Fruit fly (Drosophila melanogaster) whole organism, embryonic: ENCODE measurements around the gene Ufd4.
A peak's percentile ranks its signal among the peaks of the same experiment; 100 is the strongest.

ENCODE experiments used
- Ada2b ChIP-seq: fragments of 200-800 bp; sonication (Bioruptor generic); IDR thresholded peaks from 2 replicates; pipeline ENCODE4 v1.3.6; 2022; ENCODE audit warnings: missing biosample characterization, missing genetic modification characterization
- Bgb ChIP-seq: fragments of 200-800 bp; sonication (Bioruptor generic); IDR thresholded peaks from 2 replicates; pipeline ENCODE4 v1.3.6; 2022; ENCODE audit warnings: missing biosample characterization, missing genetic modification characterization; ENCODE audit not compliant: partially characterized antibody
- BtbVII ChIP-seq: fragments of 200-800 bp; sonication (Bioruptor generic); optimal IDR thresholded peaks from 3 replicates; lab custom pipeline; 2017; ENCODE audit warnings: missing biosample characterization, mild to moderate bottlenecking, missing genetic modification characterization
- CG11398 ChIP-seq: fragments of 200-800 bp; sonication (Bioruptor generic); optimal IDR thresholded peaks from 2 replicates; lab custom pipeline; 2016; ENCODE audit warnings: missing biosample characterization, missing genetic modification characterization
- CG12219 ChIP-seq: fragments of 200-800 bp; sonication (Bioruptor generic); optimal IDR thresholded peaks from 3 replicates; lab custom pipeline; 2018; ENCODE audit warnings: missing biosample characterization, mild to moderate bottlenecking, missing genetic modification characterization
- CG12236 ChIP-seq: fragments of 200-800 bp; sonication (Bioruptor generic); optimal IDR thresholded peaks from 2 replicates; lab custom pipeline; 2016; ENCODE audit warnings: missing biosample characterization, missing genetic modification characterization
- CG12659 ChIP-seq: fragments of 200-800 bp; sonication (Bioruptor generic); optimal IDR thresholded peaks from 3 replicates; lab custom pipeline; 2017; ENCODE audit warnings: mild to moderate bottlenecking, missing biosample characterization, missing genetic modification reagents, missing genetic modification characterization
- CG15269 ChIP-seq: fragments of 200-800 bp; sonication (Bioruptor generic); optimal IDR thresholded peaks from 2 replicates; lab custom pipeline; 2018; ENCODE audit warnings: missing biosample characterization, mild to moderate bottlenecking, missing genetic modification characterization, moderate library complexity
- CG16815 ChIP-seq: fragments of 200-800 bp; sonication (Bioruptor generic); optimal IDR thresholded peaks from 3 replicates; lab custom pipeline; 2017; ENCODE audit warnings: missing biosample characterization, mild to moderate bottlenecking, missing genetic modification characterization
- CG17186 ChIP-seq: fragments of 200-800 bp; sonication (Bioruptor generic); optimal IDR thresholded peaks from 3 replicates; lab custom pipeline; 2017; ENCODE audit warnings: missing biosample characterization, missing genetic modification reagents, missing genetic modification characterization
- CG17802 ChIP-seq: fragments of 200-800 bp; sonication (Bioruptor generic); optimal IDR thresholded peaks from 2 replicates; lab custom pipeline; 2018; ENCODE audit warnings: missing biosample characterization, mild to moderate bottlenecking, missing genetic modification characterization, moderate library complexity
- CG2712 ChIP-seq: fragments of 200-800 bp; optimal IDR thresholded peaks from 3 replicates; lab custom pipeline; 2019; ENCODE audit warnings: missing biosample characterization, mild to moderate bottlenecking, missing genetic modification characterization, moderate library complexity
- CG31224 ChIP-seq: fragments of 200-800 bp; sonication (Bioruptor generic); IDR thresholded peaks from 2 replicates; pipeline ENCODE4 v1.3.6; 2022; ENCODE audit warnings: missing biosample characterization, missing genetic modification characterization
- CG31441 ChIP-seq: fragments of 200-800 bp; sonication (Bioruptor generic); IDR thresholded peaks from 2 replicates; pipeline ENCODE4 v1.3.6; 2022; ENCODE audit warnings: missing biosample characterization, missing genetic modification characterization
- CG3838 ChIP-seq: fragments of 200-800 bp; sonication (Bioruptor generic); optimal IDR thresholded peaks from 3 replicates; lab custom pipeline; 2016; ENCODE audit warnings: missing biosample characterization, missing genetic modification characterization
- CG7357 ChIP-seq: fragments of 200-800 bp; sonication (Bioruptor generic); IDR thresholded peaks from 3 replicates; pipeline ENCODE4 v1.3.6; 2022; ENCODE audit warnings: missing biosample characterization, missing genetic modification characterization
- CoRest ChIP-seq: fragments of 200-800 bp; sonication (Bioruptor generic); optimal IDR thresholded peaks from 3 replicates; lab custom pipeline; 2018; ENCODE audit warnings: missing biosample characterization, mild to moderate bottlenecking, missing genetic modification characterization, moderate library complexity
- D ChIP-seq, 2 experiments: fragments of 200-800 bp in 1 of 2; fragments of >200 bp in 1 of 2; sonication (Bioruptor generic) in 1 of 2; optimal IDR thresholded peaks; 2 replicates in 1 of 2; 3 replicates in 1 of 2; lab custom pipeline; 2017; ENCODE audit warnings: mild to moderate bottlenecking in 1 of 2, missing biosample characterization in 1 of 2, missing genetic modification characterization in 1 of 2, missing genetic modification reagents in 1 of 2
- E2f2 ChIP-seq: fragments of 200-800 bp; sonication (Bioruptor generic); IDR thresholded peaks from 2 replicates; pipeline ENCODE4 v1.3.6; 2022; ENCODE audit warnings: missing biosample characterization, missing genetic modification characterization
- ERR ChIP-seq: fragments of 200-800 bp; sonication (Bioruptor generic); optimal IDR thresholded peaks from 2 replicates; lab custom pipeline; 2016; ENCODE audit warnings: missing biosample characterization, missing genetic modification characterization
- HLH54F ChIP-seq: fragments of 200-800 bp; sonication (Bioruptor generic); optimal IDR thresholded peaks from 3 replicates; lab custom pipeline; 2016; ENCODE audit warnings: missing biosample characterization, missing genetic modification characterization
- MESR4 ChIP-seq: fragments of 200-800 bp; sonication (Bioruptor generic); optimal IDR thresholded peaks from 2 replicates; lab custom pipeline; 2018; ENCODE audit warnings: missing biosample characterization, mild to moderate bottlenecking, missing genetic modification characterization, moderate library complexity
- NC2β ChIP-seq: fragments of 200-800 bp; sonication (Bioruptor generic); optimal IDR thresholded peaks from 2 replicates; lab custom pipeline; 2016; ENCODE audit warnings: missing biosample characterization, missing genetic modification characterization
- Oli ChIP-seq: fragments of 200-800 bp; sonication (Bioruptor generic); optimal IDR thresholded peaks from 2 replicates; lab custom pipeline; 2018; ENCODE audit warnings: missing biosample characterization, mild to moderate bottlenecking, missing genetic modification characterization, moderate library complexity
- Spps ChIP-seq: fragments of 200-800 bp; sonication (Bioruptor generic); optimal IDR thresholded peaks from 2 replicates; lab custom pipeline; 2018; ENCODE audit warnings: missing biosample characterization, mild to moderate bottlenecking, missing genetic modification characterization
- Taf1 ChIP-seq: fragments of 200-800 bp; sonication (Bioruptor generic); IDR thresholded peaks from 2 replicates; pipeline ENCODE4 v1.3.6; 2022; ENCODE audit warnings: missing biosample characterization, missing genetic modification characterization
- ase ChIP-seq: fragments of 200-800 bp; sonication (Bioruptor generic); IDR thresholded peaks from 3 replicates; pipeline ENCODE4 v1.3.6; 2022; ENCODE audit warnings: missing biosample characterization, missing genetic modification characterization
- br ChIP-seq: fragments of >200 bp; optimal IDR thresholded peaks from 2 replicates; lab custom pipeline; 2017
- chinmo ChIP-seq: fragments of 200-800 bp; sonication (Bioruptor generic); IDR thresholded peaks from 4 replicates; pipeline ENCODE4 v1.3.6; 2022; ENCODE audit warnings: missing biosample characterization, missing genetic modification characterization; ENCODE audit not compliant: partially characterized antibody
- ci ChIP-seq: fragments of 200-800 bp; sonication (Bioruptor generic); IDR thresholded peaks from 3 replicates; pipeline ENCODE4 v1.3.6; 2022; ENCODE audit warnings: missing biosample characterization, missing genetic modification characterization
- da ChIP-seq: fragments of 200-800 bp; sonication (Bioruptor generic); optimal IDR thresholded peaks from 2 replicates; lab custom pipeline; 2016; ENCODE audit warnings: missing biosample characterization, missing genetic modification characterization
- dati ChIP-seq: fragments of 200-800 bp; sonication (Bioruptor generic); IDR thresholded peaks from 2 replicates; pipeline ENCODE4 v1.3.6; 2022; ENCODE audit warnings: missing biosample characterization, missing genetic modification characterization
- en ChIP-seq: fragments of 200-800 bp; sonication (Bioruptor generic); optimal IDR thresholded peaks from 2 replicates; lab custom pipeline; 2016; ENCODE audit warnings: missing biosample characterization, missing genetic modification characterization
- eyg ChIP-seq: fragments of 200-800 bp; sonication (Bioruptor generic); optimal IDR thresholded peaks from 3 replicates; lab custom pipeline; 2016; ENCODE audit warnings: missing biosample characterization, missing genetic modification characterization
- hb ChIP-seq: fragments of 200-800 bp; sonication (Bioruptor generic); IDR thresholded peaks from 3 replicates; pipeline ENCODE4 v1.3.6; 2022; ENCODE audit warnings: missing biosample characterization, missing genetic modification characterization; ENCODE audit not compliant: partially characterized antibody
- jigr1 ChIP-seq: fragments of 200-800 bp; sonication (Bioruptor generic); IDR thresholded peaks from 3 replicates; pipeline ENCODE4 v1.3.6; 2022; ENCODE audit warnings: missing biosample characterization, missing genetic modification characterization
- lilli ChIP-seq: fragments of 200-800 bp; sonication (Bioruptor generic); optimal IDR thresholded peaks from 3 replicates; lab custom pipeline; 2016; ENCODE audit warnings: missing biosample characterization, missing genetic modification characterization
- lola ChIP-seq, 3 experiments: fragments of >200 bp in 2 of 3; fragments of 200-800 bp in 1 of 3; sonication (Bioruptor generic) in 1 of 3; optimal IDR thresholded peaks; 2 replicates each; lab custom pipeline; 2017 to 2019; ENCODE audit warnings: missing biosample characterization in 3 of 3, missing genetic modification characterization in 3 of 3, mild to moderate bottlenecking in 1 of 3, moderate library complexity in 1 of 3
- onecut ChIP-seq: fragments of 200-800 bp; sonication (Bioruptor generic); IDR thresholded peaks from 2 replicates; pipeline ENCODE4 v1.3.6; 2022; ENCODE audit warnings: missing biosample characterization, missing genetic modification characterization
- org-1 ChIP-seq: fragments of 200-800 bp; sonication (Bioruptor generic); optimal IDR thresholded peaks from 2 replicates; lab custom pipeline; 2017; ENCODE audit warnings: missing biosample characterization, missing genetic modification characterization
- p53 ChIP-seq: fragments of 200-800 bp; sonication (Bioruptor generic); optimal IDR thresholded peaks from 2 replicates; lab custom pipeline; 2016; ENCODE audit warnings: missing biosample characterization, missing genetic modification characterization
- phol ChIP-seq: fragments of 200-800 bp; sonication (Bioruptor generic); optimal IDR thresholded peaks from 3 replicates; lab custom pipeline; 2018; ENCODE audit warnings: missing biosample characterization, mild to moderate bottlenecking, missing genetic modification characterization, moderate library complexity
- prd ChIP-seq, 3 experiments: fragments of >200 bp in 2 of 3; fragments of 200-800 bp in 1 of 3; sonication (Bioruptor generic) in 1 of 3; optimal IDR thresholded peaks in 2 of 3; IDR thresholded peaks in 1 of 3; 2 replicates in 2 of 3; 3 replicates in 1 of 3; pipeline versions ENCODE4 v1.3.6 to Lab custom; 2017 to 2022; ENCODE audit warnings: missing biosample characterization in 1 of 3, missing genetic modification characterization in 1 of 3
- pzg ChIP-seq: fragments of 200-800 bp; sonication (Bioruptor generic); optimal IDR thresholded peaks from 3 replicates; lab custom pipeline; 2018; ENCODE audit warnings: missing biosample characterization, mild to moderate bottlenecking, missing genetic modification characterization, moderate library complexity
- sd ChIP-seq: fragments of 200-800 bp; sonication (Bioruptor generic); optimal IDR thresholded peaks from 3 replicates; lab custom pipeline; 2018; ENCODE audit warnings: missing biosample characterization, mild to moderate bottlenecking, missing genetic modification characterization, moderate library complexity
- sna ChIP-seq: fragments of 200-800 bp; sonication (Bioruptor generic); IDR thresholded peaks from 2 replicates; pipeline ENCODE4 v1.3.6; 2022; ENCODE audit warnings: missing biosample characterization, missing genetic modification characterization; ENCODE audit not compliant: partially characterized antibody
- unc-4 ChIP-seq: fragments of 200-800 bp; sonication (Bioruptor generic); IDR thresholded peaks from 2 replicates; pipeline ENCODE4 v1.3.6; 2022; ENCODE audit warnings: missing biosample characterization, missing genetic modification characterization; ENCODE audit not compliant: partially characterized antibody
- vvl ChIP-seq: fragments of 200-800 bp; sonication (Bioruptor generic); IDR thresholded peaks from 2 replicates; pipeline ENCODE4 v1.3.6; 2022; ENCODE audit warnings: missing biosample characterization, missing genetic modification characterization
- wdn ChIP-seq: fragments of 200-800 bp; sonication (Bioruptor generic); IDR thresholded peaks from 2 replicates; pipeline ENCODE4 v1.3.6; 2022; ENCODE audit warnings: missing biosample characterization, missing genetic modification characterization
- zfh1 ChIP-seq: fragments of 200-800 bp; sonication (Bioruptor generic); IDR thresholded peaks from 3 replicates; pipeline ENCODE4 v1.3.6; 2022; ENCODE audit warnings: missing biosample characterization, missing genetic modification characterization

Gene Ufd4

dm6 chr2L:10303786-10304185 is 11.6 kb upstream of the Ufd4 start, which contains the start of gene nmd (continued):
- TF ChIP-seq CG7357 (no peak), eyg (GFP tag; lab: Kevin White, UChicago) (no peak), CG31224 (no peak), ase (GFP tag; lab: Robert Waterston, UW) (no peak), pzg (GFP tag; lab: Kevin White, UChicago) (peak; percentile 80), CG12236 (GFP tag; lab: Kevin White, UChicago) (no peak), Ada2b (GFP tag; lab: Robert Waterston, UW) (no peak), chinmo (GFP tag; lab: Robert Waterston, UW) (peak; percentile 74; the same call in 1 of the 4 replicates), sna (GFP tag; lab: Robert Waterston, UW) (no peak), Spps (no peak), onecut (GFP tag; lab: Robert Waterston, UW) (peak; percentile 32; the same call in 1 of the 2 replicates), CG2712 (tag; lab: Kevin White, UChicago) (peak; percentile 8), ERR (GFP tag; lab: Kevin White, UChicago) (no peak), NC2β (GFP tag; lab: Kevin White, UChicago) (peak; percentile 16), CG17186 (peak; percentile 7), CoRest (tag; lab: Kevin White, UChicago) (peak; percentile 24), unc-4 (GFP tag; lab: Robert Waterston, UW) (peak; percentile 30; the same call in 1 of the 2 replicates), CG3838 (GFP tag; lab: Kevin White, UChicago) (no peak), Bgb (peak; percentile 53; the same call in 1 of the 2 replicates), br (lab: Kevin White, UChicago) (no peak), CG11398 (GFP tag; lab: Kevin White, UChicago) (no peak), CG12659 (GFP tag; lab: Kevin White, UChicago) (peak; percentile 55), prd (optimal IDR thresholded peaks at IDR 0.05; lab: Kevin White, UChicago) (no peak), prd (GFP tag; IDR thresholded peaks at IDR 0.05; lab: Robert Waterston, UW) (peak; percentile 4; the same call in 1 of the 3 replicates), MESR4 (GFP tag; lab: Kevin White, UChicago) (peak; percentile 77), p53 (GFP tag; lab: Kevin White, UChicago) (peak; percentile 36), BtbVII (no peak), sd (tag; lab: Kevin White, UChicago) (no peak), CG17802 (tag; lab: Kevin White, UChicago) (no peak), D (optimal IDR thresholded peaks at IDR 0.05; lab: Kevin White, UChicago) (no peak), D (GFP tag; optimal IDR thresholded peaks at IDR 0.05; lab: Kevin White, UChicago) (no peak), ci (no peak), E2f2 (GFP tag; lab: Robert Waterston, UW) (peak; percentile 35; the same call in 1 of the 2 replicates), lola (GFP tag; optimal IDR thresholded peaks at IDR 0.05; lab: Kevin White, UChicago) (no peak), CG31441 (no peak), vvl (GFP tag; lab: Robert Waterston, UW) (no peak), wdn (GFP tag; lab: Robert Waterston, UW) (no peak), Taf1 (no peak), CG12219 (no peak), CG16815 (no peak), hb (GFP tag; lab: Robert Waterston, UW) (no peak), CG15269 (tag; lab: Kevin White, UChicago) (peak; percentile 6), en (GFP tag; lab: Kevin White, UChicago) (no peak), phol (tag; lab: Kevin White, UChicago) (peak; percentile 21), zfh1 (GFP tag; lab: Robert Waterston, UW) (no peak), org-1 (GFP tag; lab: Kevin White, UChicago) (no peak), lilli (GFP tag; lab: Kevin White, UChicago) (peak; percentile 28), da (GFP tag; lab: Kevin White, UChicago) (no peak), jigr1 (no peak; the same call in 2 of the 3 replicates), Oli (tag; lab: Kevin White, UChicago) (no peak), HLH54F (GFP tag; lab: Kevin White, UChicago) (no peak), dati (GFP tag; lab: Robert Waterston, UW) (no peak)
